Worm (Caenorhabditis elegans) whole organism, young adult: Measurements from ENCODE around the gene ccch-1.
A peak's percentile ranks its signal among the peaks of the same experiment; 100 is the strongest.

ENCODE experiments used
- C17E4.6 ChIP-seq: fragments of 200-800 bp; sonication (Bioruptor generic); IDR thresholded peaks from 2 replicates; pipeline ENCODE4 v1.3.6; 2022; ENCODE audit warnings: missing genetic modification reagents, missing genetic modification characterization, missing compliant biosample characterization
- D2030.7 ChIP-seq: fragments of 200-800 bp; sonication (Bioruptor generic); IDR thresholded peaks from 2 replicates; pipeline ENCODE4 v1.3.6; 2022; ENCODE audit warnings: missing genetic modification reagents, missing genetic modification characterization, missing compliant biosample characterization
- F23B12.7 ChIP-seq: sonication (generic microtip); optimal IDR thresholded peaks from 2 replicates; lab custom pipeline; 2017; ENCODE audit warnings: missing genetic modification characterization, mild to moderate bottlenecking, missing compliant biosample characterization, antibody characterized with exemption, moderate library complexity; ENCODE audit not compliant: insufficient read depth
- F37B4.10 ChIP-seq: fragments of 200-800 bp; sonication (Bioruptor generic); IDR thresholded peaks from 2 replicates; pipeline ENCODE4 v1.3.6; 2022; ENCODE audit warnings: missing genetic modification characterization, missing compliant biosample characterization
- F39B2.1 ChIP-seq: fragments of 200-800 bp; sonication (Bioruptor generic); IDR thresholded peaks from 2 replicates; pipeline ENCODE4 v1.3.6; 2022; ENCODE audit warnings: missing genetic modification reagents, missing genetic modification characterization, missing compliant biosample characterization
- F49E8.2 ChIP-seq: sonication (generic microtip); optimal IDR thresholded peaks from 3 replicates; lab custom pipeline; 2017; ENCODE audit warnings: missing genetic modification characterization, mild to moderate bottlenecking, missing compliant biosample characterization, antibody characterized with exemption, moderate library complexity; ENCODE audit not compliant: insufficient read depth
- F57A8.1 ChIP-seq: fragments of 200-800 bp; sonication (Bioruptor generic); optimal IDR thresholded peaks from 2 replicates; lab custom pipeline; 2018; ENCODE audit warnings: mild to moderate bottlenecking, missing genetic modification characterization, moderate library complexity, missing compliant biosample characterization
- K12H6.12 ChIP-seq: fragments of 200-800 bp; sonication (Bioruptor generic); optimal IDR thresholded peaks from 2 replicates; lab custom pipeline; 2018; ENCODE audit warnings: mild to moderate bottlenecking, missing genetic modification characterization, missing compliant biosample characterization
- Y53F4B.3 ChIP-seq: fragments of 200-800 bp; sonication (Bioruptor generic); IDR thresholded peaks from 2 replicates; pipeline ENCODE4 v1.3.6; 2022; ENCODE audit warnings: missing genetic modification reagents, missing genetic modification characterization, missing compliant biosample characterization
- ama-1 ChIP-seq, 3 experiments: fragments of 150-350 bp in 1 of 3; sonication (generic microtip) in 2 of 3; optimal IDR thresholded peaks; 2 replicates each; lab custom pipeline; 2014 to 2018; ENCODE audit warnings: missing biosample characterization in 2 of 3, missing genetic modification characterization in 2 of 3, missing genetic modification reagents in 2 of 3
- aptf-2 ChIP-seq: fragments of 200-800 bp; sonication (Bioruptor generic); conservative IDR thresholded peaks from 2 replicates; pipeline ENCODE4 v1.3.6; 2022; ENCODE audit warnings: missing genetic modification reagents, missing genetic modification characterization, missing compliant biosample characterization
- bed-1 ChIP-seq: fragments of 200-800 bp; sonication (Bioruptor generic); IDR thresholded peaks from 2 replicates; pipeline ENCODE4 v1.3.6; 2022; ENCODE audit warnings: missing genetic modification reagents, missing genetic modification characterization, missing compliant biosample characterization
- ceh-100 ChIP-seq: fragments of 200-800 bp; sonication (Bioruptor generic); IDR thresholded peaks from 2 replicates; pipeline ENCODE4 v1.3.6; 2022; ENCODE audit warnings: missing genetic modification reagents, missing genetic modification characterization, missing compliant biosample characterization
- chd-7 ChIP-seq: sonication (generic microtip); optimal IDR thresholded peaks from 2 replicates; lab custom pipeline; 2016; ENCODE audit warnings: mild to moderate bottlenecking, missing genetic modification characterization, moderate library complexity, missing compliant biosample characterization
- ekl-4 ChIP-seq: fragments of 200-800 bp; sonication (Bioruptor generic); IDR thresholded peaks from 2 replicates; pipeline ENCODE4 v1.3.6; 2022; ENCODE audit warnings: missing genetic modification reagents, missing genetic modification characterization, missing compliant biosample characterization
- hmg-20 ChIP-seq: fragments of 200-800 bp; sonication (Bioruptor generic); IDR thresholded peaks from 2 replicates; pipeline ENCODE4 v1.3.6; 2022; ENCODE audit warnings: missing genetic modification reagents, missing genetic modification characterization, missing compliant biosample characterization
- lag-1 ChIP-seq: fragments of 200-800 bp; sonication (Bioruptor generic); IDR thresholded peaks from 2 replicates; pipeline ENCODE4 v1.3.6; 2022; ENCODE audit warnings: missing genetic modification reagents, missing genetic modification characterization, missing compliant biosample characterization
- lin-54 ChIP-seq: fragments of 200-800 bp; sonication (Bioruptor generic); optimal IDR thresholded peaks from 2 replicates; lab custom pipeline; 2018; ENCODE audit warnings: mild to moderate bottlenecking, missing genetic modification characterization, missing compliant biosample characterization
- madf-10 ChIP-seq: sonication (generic microtip); optimal IDR thresholded peaks from 2 replicates; lab custom pipeline; 2016; ENCODE audit warnings: mild to moderate bottlenecking, missing genetic modification characterization, missing compliant biosample characterization
- madf-8 ChIP-seq: fragments of 200-800 bp; sonication (Bioruptor generic); conservative IDR thresholded peaks from 2 replicates; pipeline ENCODE4 v1.3.6; 2022; ENCODE audit warnings: missing genetic modification reagents, missing genetic modification characterization, missing compliant biosample characterization
- mes-4 ChIP-seq: sonication (generic microtip); optimal IDR thresholded peaks from 2 replicates; lab custom pipeline; 2016; ENCODE audit warnings: missing genotype, missing genetic modification characterization, missing compliant biosample characterization
- nfya-1 ChIP-seq: sonication (generic microtip); optimal IDR thresholded peaks from 2 replicates; lab custom pipeline; 2017; ENCODE audit warnings: antibody characterized with exemption, missing compliant biosample characterization, missing genetic modification characterization, borderline replicate concordance; ENCODE audit not compliant: insufficient read depth
- nhr-120 ChIP-seq: fragments of 200-800 bp; sonication (Bioruptor generic); IDR thresholded peaks from 2 replicates; pipeline ENCODE4 v1.3.6; 2022; ENCODE audit warnings: missing genetic modification characterization, missing compliant biosample characterization
- nhr-27 ChIP-seq: fragments of 200-800 bp; sonication (Bioruptor generic); optimal IDR thresholded peaks from 2 replicates; lab custom pipeline; 2018; ENCODE audit warnings: mild to moderate bottlenecking, missing genetic modification characterization, moderate library complexity, missing compliant biosample characterization
- nhr-80 ChIP-seq: sonication (generic microtip); optimal IDR thresholded peaks from 2 replicates; lab custom pipeline; 2016; ENCODE audit warnings: missing genetic modification characterization, missing compliant biosample characterization
- pbrm-1 ChIP-seq: fragments of 200-800 bp; sonication (Bioruptor generic); IDR thresholded peaks from 2 replicates; pipeline ENCODE4 v1.3.6; 2022; ENCODE audit warnings: missing genetic modification reagents, missing genetic modification characterization, missing compliant biosample characterization
- rcor-1 ChIP-seq: fragments of 200-800 bp; sonication (Bioruptor generic); IDR thresholded peaks from 2 replicates; pipeline ENCODE4 v1.3.6; 2022; ENCODE audit warnings: missing genetic modification reagents, missing genetic modification characterization, missing compliant biosample characterization
- repo-1 ChIP-seq: sonication (generic microtip); optimal IDR thresholded peaks from 2 replicates; lab custom pipeline; 2017; ENCODE audit warnings: mild to moderate bottlenecking, missing genetic modification characterization, missing compliant biosample characterization
- rpc-1 ChIP-seq, 2 experiments: fragments of 150-350 bp in 1 of 2; sonication (generic microtip) in 1 of 2; optimal IDR thresholded peaks; 2 replicates each; lab custom pipeline; 2014 to 2018; ENCODE audit warnings: missing biosample characterization in 1 of 2, missing genetic modification characterization in 1 of 2, missing genetic modification reagents in 1 of 2, missing genotype in 1 of 2
- snpc-1.3 ChIP-seq: sonication (generic microtip); optimal IDR thresholded peaks from 2 replicates; lab custom pipeline; 2017; ENCODE audit warnings: missing genetic modification characterization, mild to moderate bottlenecking, missing compliant biosample characterization, antibody characterized with exemption, moderate library complexity, missing genotype, missing genetic modification reagents; ENCODE audit not compliant: insufficient read depth
- sptf-2 ChIP-seq: fragments of 200-800 bp; sonication (Bioruptor generic); optimal IDR thresholded peaks from 2 replicates; lab custom pipeline; 2018; ENCODE audit warnings: mild to moderate bottlenecking, missing genetic modification characterization, missing compliant biosample characterization
- tlf-1 ChIP-seq: fragments of 200-800 bp; sonication (Bioruptor generic); optimal IDR thresholded peaks from 2 replicates; lab custom pipeline; 2018; ENCODE audit warnings: mild to moderate bottlenecking, missing genetic modification characterization, missing compliant biosample characterization
- unc-62 ChIP-seq: fragments of 150-350 bp; optimal IDR thresholded peaks from 2 replicates; lab custom pipeline; 2014; ENCODE audit warnings: missing biosample characterization, missing genetic modification reagents, missing genetic modification characterization
- ztf-22 ChIP-seq: fragments of 200-800 bp; sonication (Bioruptor generic); optimal IDR thresholded peaks from 2 replicates; lab custom pipeline; 2018; ENCODE audit warnings: mild to moderate bottlenecking, missing genetic modification characterization, moderate library complexity, missing compliant biosample characterization
- ztf-25 ChIP-seq: fragments of 200-800 bp; sonication (Bioruptor generic); IDR thresholded peaks from 2 replicates; pipeline ENCODE4 v1.3.6; 2022; ENCODE audit warnings: missing genetic modification reagents, missing genetic modification characterization, missing compliant biosample characterization
- ztf-26 ChIP-seq: sonication (generic microtip); optimal IDR thresholded peaks from 2 replicates; lab custom pipeline; 2017; ENCODE audit warnings: missing genetic modification characterization, missing compliant biosample characterization
- ztf-3 ChIP-seq: fragments of 200-800 bp; sonication (Bioruptor generic); optimal IDR thresholded peaks from 2 replicates; lab custom pipeline; 2018; ENCODE audit warnings: mild to moderate bottlenecking, missing genetic modification characterization, missing compliant biosample characterization
- ztf-6 ChIP-seq: fragments of 200-800 bp; sonication (Bioruptor generic); IDR thresholded peaks from 2 replicates; pipeline ENCODE4 v1.3.6; 2022; ENCODE audit warnings: missing genetic modification reagents, missing genetic modification characterization, missing compliant biosample characterization

The ccch-1 gene

ce11 chrV:11572803-11573490, 45.3 kb downstream of the ccch-1 start, which contains the start of the genes H12C20.7 and nhr-68 (continued):
- 0 out of 2 replicates have a peak, but pooled peaks have one; percentile 38 for TF ChIP-seq lag-1 (GFP tag; lab: Robert Waterston, UW)

- TF ChIP-seq nhr-80 (tag; lab: Kevin White, UChicago) (peak; percentile 19), aptf-2 (GFP tag; lab: Robert Waterston, UW) (no peak)
- TF ChIP-seq, all 124 proteins: peak for 1
These were observed 46.9 kb downstream of the ccch-1 start for ce11 chrV:11574563-11574962.

ce11 chrV:11580826-11581225, 53.2 kb downstream of the ccch-1 start, which contains the start of gene srx-90:
Gene srx-90, plus strand, starts transcription at chrV:11581126.
- TF ChIP-seq F23B12.7 (tag; lab: Kevin White, UChicago) (no peak), ztf-6 (GFP tag; lab: Robert Waterston, UW) (no peak), bed-1 (GFP tag; lab: Robert Waterston, UW) (no peak), sptf-2 (GFP tag; lab: Kevin White, UChicago) (no peak), ztf-3 (GFP tag; lab: Kevin White, UChicago) (no peak), ceh-100 (GFP tag; lab: Robert Waterston, UW) (no peak), repo-1 (tag; lab: Kevin White, UChicago) (no peak), ama-1 (optimal IDR thresholded peaks at IDR 0.05; lab: Kevin White, UChicago) (no peak), ama-1 (GFP tag; optimal IDR thresholded peaks at IDR 0.05; lab: Kevin White, UChicago) (no peak)

ce11 chrV:11583212-11583611, 55.6 kb downstream of the ccch-1 start, which contains the start of gene srx-88:
Gene srx-88, plus strand, starts transcription at chrV:11583512.
- TF ChIP-seq ztf-22 (GFP tag; lab: Kevin White, UChicago) (no peak), chd-7 (no peak), C17E4.6 (GFP tag; lab: Robert Waterston, UW) (no peak), ztf-26 (tag; lab: Kevin White, UChicago) (no peak), ztf-25 (GFP tag; lab: Robert Waterston, UW) (no peak), F39B2.1 (GFP tag; lab: Robert Waterston, UW) (no peak), madf-8 (GFP tag; lab: Robert Waterston, UW) (no peak), tlf-1 (GFP tag; lab: Kevin White, UChicago) (no peak), nhr-27 (tag; lab: Kevin White, UChicago) (no peak), K12H6.12 (tag; lab: Kevin White, UChicago) (no peak), lin-54 (GFP tag; lab: Kevin White, UChicago) (no peak), F23B12.7 (tag; lab: Kevin White, UChicago) (no peak), ceh-100 (GFP tag; lab: Robert Waterston, UW) (no peak), F57A8.1 (GFP tag; lab: Kevin White, UChicago) (no peak), F37B4.10 (GFP tag; lab: Robert Waterston, UW) (no peak), pbrm-1 (GFP tag; lab: Robert Waterston, UW) (no peak), hmg-20 (GFP tag; lab: Robert Waterston, UW) (no peak)

- TF ChIP-seq snpc-1.3 (peak; percentile 43), ztf-22 (GFP tag; lab: Kevin White, UChicago) (no peak), nhr-120 (GFP tag; lab: Robert Waterston, UW) (0 out of 2 replicates have a peak, but pooled peaks have one; percentile 62), hmg-20 (GFP tag; lab: Robert Waterston, UW) (peak; percentile 43; the same call in 1 of the 2 replicates), mes-4 (tag; lab: Kevin White, UChicago) (no peak), Y53F4B.3 (GFP tag; lab: Robert Waterston, UW) (no peak), rpc-1 (optimal IDR thresholded peaks at IDR 0.05; lab: Kevin White, UChicago) (no peak), rpc-1 (tag; optimal IDR thresholded peaks at IDR 0.05; lab: Kevin White, UChicago) (peak; percentile 11), ztf-25 (GFP tag; lab: Robert Waterston, UW) (no peak), unc-62 (GFP tag; lab: Kevin White, UChicago) (no peak), ekl-4 (peak; percentile 53; the same call in 1 of the 2 replicates), nfya-1 (no peak), ztf-6 (GFP tag; lab: Robert Waterston, UW) (no peak), pbrm-1 (GFP tag; lab: Robert Waterston, UW) (no peak; the same call in none of the 2 replicates), D2030.7 (GFP tag; lab: Robert Waterston, UW) (peak; percentile 77), C17E4.6 (GFP tag; lab: Robert Waterston, UW) (no peak; the same call in 1 of the 2 replicates), rcor-1 (GFP tag; lab: Robert Waterston, UW) (peak; percentile 68), madf-10 (no peak), F49E8.2 (peak; percentile 56)
These were observed 57.5 kb downstream of the ccch-1 start for ce11 chrV:11585122-11585521.
